Fruit fly (Drosophila melanogaster): ENCODE results near the gene Sem1.
A peak's percentile ranks its signal among the peaks of the same experiment; 100 is the strongest.

DNA sequence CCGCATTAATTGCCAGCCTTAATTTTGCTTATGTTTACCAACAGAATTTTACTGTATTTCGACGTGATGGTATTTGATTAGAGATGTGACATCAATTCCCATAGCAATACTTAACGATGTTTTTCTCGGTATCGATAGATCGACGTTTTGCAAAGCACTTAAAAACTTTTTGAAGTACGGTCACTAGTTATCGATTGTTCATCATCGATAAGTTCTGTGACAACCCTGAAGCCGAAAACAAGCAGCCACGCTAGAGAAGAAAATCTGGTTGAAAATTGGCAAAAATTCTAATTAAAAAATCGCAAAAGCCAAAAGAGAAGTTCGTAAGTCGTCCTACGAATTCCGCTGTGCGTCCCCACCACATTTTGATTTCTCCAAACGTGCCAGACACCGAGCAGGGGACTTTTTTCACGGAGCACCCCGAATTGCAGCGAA is 31.3 kb upstream of the Sem1 start, which contains the start of the genes Rab30 and Caper:
- TF ChIP-seq CG8478 (optimal IDR thresholded peaks at IDR 0.05) (no peak), CTCF (optimal IDR thresholded peaks at IDR 0.05) (peak in 1 of 2 experiments; percentile 32)
